Fruit fly (Drosophila melanogaster) whole organism, embryonic: ENCODE measurements around the gene CG31549.
A peak's percentile ranks its signal among the peaks of the same experiment; 100 is the strongest.

Source experiments
- Atf-2 ChIP-seq: fragments of 200-800 bp; sonication (Bioruptor generic); optimal IDR thresholded peaks from 2 replicates; lab custom pipeline; 2016; ENCODE audit warnings: missing biosample characterization, missing genetic modification characterization
- Blimp-1 ChIP-seq: fragments of 200-800 bp; sonication (Bioruptor generic); optimal IDR thresholded peaks from 3 replicates; lab custom pipeline; 2018; ENCODE audit warnings: missing biosample characterization, missing genetic modification characterization, mild to moderate bottlenecking, moderate library complexity, missing genetic modification reagents
- CG10209 ChIP-seq: fragments of 200-800 bp; sonication (Bioruptor generic); optimal IDR thresholded peaks from 3 replicates; lab custom pipeline; 2017; ENCODE audit warnings: missing biosample characterization, mild to moderate bottlenecking, missing genetic modification characterization, missing genetic modification reagents
- CG10462 ChIP-seq: fragments of 200-800 bp; sonication (Bioruptor generic); optimal IDR thresholded peaks from 2 replicates; lab custom pipeline; 2016; ENCODE audit warnings: missing biosample characterization, missing genetic modification characterization
- CG11723 ChIP-seq: fragments of 200-800 bp; sonication (Bioruptor generic); optimal IDR thresholded peaks from 2 replicates; lab custom pipeline; 2017; ENCODE audit warnings: missing biosample characterization, mild to moderate bottlenecking, missing genetic modification characterization
- CG12219 ChIP-seq: fragments of 200-800 bp; sonication (Bioruptor generic); optimal IDR thresholded peaks from 3 replicates; lab custom pipeline; 2018; ENCODE audit warnings: missing biosample characterization, mild to moderate bottlenecking, missing genetic modification characterization
- CG12236 ChIP-seq: fragments of 200-800 bp; sonication (Bioruptor generic); optimal IDR thresholded peaks from 2 replicates; lab custom pipeline; 2016; ENCODE audit warnings: missing biosample characterization, missing genetic modification characterization
- CG12659 ChIP-seq: fragments of 200-800 bp; sonication (Bioruptor generic); optimal IDR thresholded peaks from 3 replicates; lab custom pipeline; 2017; ENCODE audit warnings: mild to moderate bottlenecking, missing biosample characterization, missing genetic modification reagents, missing genetic modification characterization
- CG14710 ChIP-seq: fragments of 200-800 bp; sonication (Bioruptor generic); optimal IDR thresholded peaks from 3 replicates; lab custom pipeline; 2019; ENCODE audit warnings: missing biosample characterization, mild to moderate bottlenecking, missing genetic modification characterization, moderate library complexity
- CG1529 ChIP-seq: fragments of 200-800 bp; sonication (Bioruptor generic); optimal IDR thresholded peaks from 3 replicates; lab custom pipeline; 2018; ENCODE audit warnings: missing biosample characterization, missing genetic modification characterization
- CG16815 ChIP-seq: fragments of 200-800 bp; sonication (Bioruptor generic); optimal IDR thresholded peaks from 3 replicates; lab custom pipeline; 2017; ENCODE audit warnings: missing biosample characterization, mild to moderate bottlenecking, missing genetic modification characterization
- CG18262 ChIP-seq: fragments of 200-800 bp; optimal IDR thresholded peaks from 3 replicates; lab custom pipeline; 2019; ENCODE audit warnings: missing biosample characterization, mild to moderate bottlenecking, missing genetic modification characterization, moderate library complexity
- CG2199 ChIP-seq: fragments of 200-800 bp; sonication (Bioruptor generic); IDR thresholded peaks from 3 replicates; pipeline ENCODE4 v1.3.6; 2022; ENCODE audit warnings: missing biosample characterization, missing genetic modification characterization
- CG2678 ChIP-seq: fragments of 200-800 bp; sonication (Bioruptor generic); optimal IDR thresholded peaks from 3 replicates; lab custom pipeline; 2019; ENCODE audit warnings: missing biosample characterization, mild to moderate bottlenecking, missing genetic modification characterization, moderate library complexity
- CG2712 ChIP-seq: fragments of 200-800 bp; optimal IDR thresholded peaks from 3 replicates; lab custom pipeline; 2019; ENCODE audit warnings: missing biosample characterization, mild to moderate bottlenecking, missing genetic modification characterization, moderate library complexity
- CG2889 ChIP-seq: fragments of 200-800 bp; sonication (Bioruptor generic); IDR thresholded peaks from 3 replicates; pipeline ENCODE4 v1.3.6; 2022; ENCODE audit warnings: missing biosample characterization, missing genetic modification characterization
- CG30431 ChIP-seq: fragments of 200-800 bp; sonication (Bioruptor generic); optimal IDR thresholded peaks from 2 replicates; lab custom pipeline; 2017; ENCODE audit warnings: missing biosample characterization, missing genetic modification characterization
- CG32532 ChIP-seq: fragments of 200-800 bp; sonication (Bioruptor generic); IDR thresholded peaks from 2 replicates; pipeline ENCODE4 v1.3.6; 2022; ENCODE audit warnings: missing biosample characterization, missing genetic modification characterization
- CG32767 ChIP-seq: fragments of 200-800 bp; sonication (Bioruptor generic); IDR thresholded peaks from 2 replicates; pipeline ENCODE4 v1.3.6; 2022; ENCODE audit warnings: missing biosample characterization, missing genetic modification characterization
- CG33557 ChIP-seq: fragments of 200-800 bp; sonication (Bioruptor generic); optimal IDR thresholded peaks from 2 replicates; lab custom pipeline; 2019; ENCODE audit warnings: missing biosample characterization, mild to moderate bottlenecking, missing genetic modification characterization, moderate library complexity
- CG4707 ChIP-seq: fragments of 200-800 bp; sonication (Bioruptor generic); optimal IDR thresholded peaks from 2 replicates; lab custom pipeline; 2018; ENCODE audit warnings: missing biosample characterization, mild to moderate bottlenecking, missing genetic modification characterization, moderate library complexity
- CG6813 ChIP-seq: fragments of 200-800 bp; sonication (Bioruptor generic); optimal IDR thresholded peaks from 2 replicates; lab custom pipeline; 2017; ENCODE audit warnings: missing biosample characterization, missing genetic modification characterization, mild to moderate bottlenecking, moderate library complexity, missing genetic modification reagents
- CG7372 ChIP-seq: fragments of 200-800 bp; sonication (Bioruptor generic); IDR thresholded peaks from 2 replicates; pipeline ENCODE4 v1.3.6; 2022; ENCODE audit warnings: missing biosample characterization, missing genetic modification characterization
- CTCF ChIP-seq: fragments of 200-800 bp; sonication (Bioruptor generic); optimal IDR thresholded peaks from 2 replicates; lab custom pipeline; 2017; ENCODE audit warnings: missing biosample characterization, mild to moderate bottlenecking, missing genetic modification characterization, moderate library complexity
- CrebB ChIP-seq: fragments of 200-800 bp; sonication (Bioruptor generic); optimal IDR thresholded peaks from 3 replicates; lab custom pipeline; 2018; ENCODE audit warnings: missing biosample characterization, mild to moderate bottlenecking, missing genetic modification characterization
- Dip2 ChIP-seq: fragments of 200-800 bp; sonication (Bioruptor generic); IDR thresholded peaks from 2 replicates; pipeline ENCODE4 v1.3.6; 2022; ENCODE audit warnings: missing biosample characterization, missing genetic modification characterization
- E2f2 ChIP-seq: fragments of 200-800 bp; sonication (Bioruptor generic); IDR thresholded peaks from 2 replicates; pipeline ENCODE4 v1.3.6; 2022; ENCODE audit warnings: missing biosample characterization, missing genetic modification characterization
- Elba2 ChIP-seq: fragments of 200-800 bp; sonication (Bioruptor generic); optimal IDR thresholded peaks from 3 replicates; lab custom pipeline; 2016; ENCODE audit warnings: missing biosample characterization, missing genetic modification characterization
- GATAe ChIP-seq: fragments of 200-800 bp; sonication (Bioruptor generic); conservative IDR thresholded peaks from 2 replicates; pipeline ENCODE4 v1.3.6; 2022; ENCODE audit warnings: missing biosample characterization, missing genetic modification characterization
- Hey ChIP-seq: fragments of 200-800 bp; sonication (Bioruptor generic); optimal IDR thresholded peaks from 3 replicates; lab custom pipeline; 2018; ENCODE audit warnings: missing biosample characterization, mild to moderate bottlenecking, missing genetic modification characterization
- Hr39 ChIP-seq: fragments of >200 bp; optimal IDR thresholded peaks from 2 replicates; lab custom pipeline; 2017
- Hr78 ChIP-seq, 2 experiments: fragments of 200-800 bp in 1 of 2; fragments of >200 bp in 1 of 2; sonication (Bioruptor generic) in 1 of 2; optimal IDR thresholded peaks; 2 replicates each; lab custom pipeline; 2017 to 2019; ENCODE audit warnings: missing biosample characterization in 2 of 2, missing genetic modification characterization in 2 of 2, mild to moderate bottlenecking in 1 of 2, moderate library complexity in 1 of 2
- Max ChIP-seq: fragments of 200-800 bp; sonication (Bioruptor generic); optimal IDR thresholded peaks from 2 replicates; lab custom pipeline; 2016; ENCODE audit warnings: missing biosample characterization, mild to moderate bottlenecking, missing genetic modification characterization
- Nf-YA ChIP-seq: fragments of 200-800 bp; sonication (Bioruptor generic); IDR thresholded peaks from 2 replicates; pipeline ENCODE4 v1.3.6; 2022; ENCODE audit warnings: missing biosample characterization, missing genetic modification characterization
- Ssrp ChIP-seq: fragments of 200-800 bp; sonication (Bioruptor generic); optimal IDR thresholded peaks from 2 replicates; lab custom pipeline; 2018; ENCODE audit warnings: missing biosample characterization, mild to moderate bottlenecking, missing genetic modification characterization, moderate library complexity
- Tbp ChIP-seq: fragments of >200 bp; optimal IDR thresholded peaks from 2 replicates; lab custom pipeline; 2018; ENCODE audit warnings: missing biosample characterization, missing genetic modification characterization
- Usf ChIP-seq: fragments of 200-800 bp; sonication (Bioruptor generic); optimal IDR thresholded peaks from 2 replicates; lab custom pipeline; 2017; ENCODE audit warnings: missing genotype, missing biosample characterization, missing genetic modification characterization
- ara ChIP-seq: fragments of 200-800 bp; sonication (Bioruptor generic); IDR thresholded peaks from 2 replicates; pipeline ENCODE4 v1.3.6; 2022; ENCODE audit warnings: missing biosample characterization, missing genetic modification characterization
- cato ChIP-seq: fragments of 200-800 bp; sonication (Bioruptor generic); optimal IDR thresholded peaks from 2 replicates; lab custom pipeline; 2016; ENCODE audit warnings: missing biosample characterization, missing genetic modification characterization, borderline replicate concordance
- chif ChIP-seq, 2 experiments: fragments of 200-800 bp; sonication (Bioruptor generic); optimal IDR thresholded peaks; 3 replicates each; lab custom pipeline; 2016; ENCODE audit warnings: missing biosample characterization in 2 of 2, missing genetic modification characterization in 2 of 2
- chn ChIP-seq: fragments of 200-800 bp; sonication (Bioruptor generic); optimal IDR thresholded peaks from 2 replicates; lab custom pipeline; 2016; ENCODE audit warnings: missing biosample characterization, missing genetic modification characterization
- danr ChIP-seq: fragments of 200-800 bp; sonication (Bioruptor generic); IDR thresholded peaks from 2 replicates; pipeline ENCODE4 v1.3.6; 2022; ENCODE audit warnings: missing biosample characterization, missing genetic modification characterization
- eve ChIP-seq, 2 experiments: fragments of >200 bp; optimal IDR thresholded peaks; 2 replicates each; lab custom pipeline; 2017; ENCODE audit warnings: missing biosample characterization in 2 of 2, missing genetic modification characterization in 2 of 2
- gfzf ChIP-seq: fragments of 200-800 bp; sonication (Bioruptor generic); optimal IDR thresholded peaks from 2 replicates; lab custom pipeline; 2016; ENCODE audit warnings: missing biosample characterization, mild to moderate bottlenecking, missing genetic modification characterization, moderate library complexity
- luna ChIP-seq: fragments of 200-800 bp; sonication (Bioruptor generic); optimal IDR thresholded peaks from 2 replicates; lab custom pipeline; 2016; ENCODE audit warnings: missing biosample characterization, missing genetic modification characterization
- maf-S ChIP-seq: fragments of 200-800 bp; sonication (Bioruptor generic); optimal IDR thresholded peaks from 2 replicates; lab custom pipeline; 2016; ENCODE audit warnings: missing biosample characterization, missing genetic modification characterization
- pb ChIP-seq: fragments of 200-800 bp; sonication (Bioruptor generic); optimal IDR thresholded peaks from 3 replicates; lab custom pipeline; 2016; ENCODE audit warnings: missing biosample characterization, missing genetic modification characterization
- pzg ChIP-seq: fragments of 200-800 bp; sonication (Bioruptor generic); optimal IDR thresholded peaks from 3 replicates; lab custom pipeline; 2018; ENCODE audit warnings: missing biosample characterization, mild to moderate bottlenecking, missing genetic modification characterization, moderate library complexity
- run ChIP-seq: fragments of 200-800 bp; sonication (Bioruptor generic); optimal IDR thresholded peaks from 3 replicates; lab custom pipeline; 2018; ENCODE audit warnings: missing biosample characterization, mild to moderate bottlenecking, missing genetic modification characterization
- so ChIP-seq: fragments of 200-800 bp; sonication (Bioruptor generic); IDR thresholded peaks from 3 replicates; pipeline ENCODE4 v1.3.6; 2022; ENCODE audit warnings: missing biosample characterization, missing genetic modification characterization
- sqz ChIP-seq: fragments of 200-800 bp; sonication (Bioruptor generic); optimal IDR thresholded peaks from 3 replicates; lab custom pipeline; 2018; ENCODE audit warnings: missing biosample characterization, mild to moderate bottlenecking, missing genetic modification characterization
- tx ChIP-seq: fragments of 200-800 bp; sonication (Bioruptor generic); optimal IDR thresholded peaks from 2 replicates; lab custom pipeline; 2016; ENCODE audit warnings: missing biosample characterization, missing genetic modification characterization
- vfl ChIP-seq: fragments of 200-800 bp; sonication (Bioruptor generic); optimal IDR thresholded peaks from 2 replicates; lab custom pipeline; 2016; ENCODE audit warnings: missing biosample characterization, missing genetic modification characterization

The CG31549 gene

DNA sequence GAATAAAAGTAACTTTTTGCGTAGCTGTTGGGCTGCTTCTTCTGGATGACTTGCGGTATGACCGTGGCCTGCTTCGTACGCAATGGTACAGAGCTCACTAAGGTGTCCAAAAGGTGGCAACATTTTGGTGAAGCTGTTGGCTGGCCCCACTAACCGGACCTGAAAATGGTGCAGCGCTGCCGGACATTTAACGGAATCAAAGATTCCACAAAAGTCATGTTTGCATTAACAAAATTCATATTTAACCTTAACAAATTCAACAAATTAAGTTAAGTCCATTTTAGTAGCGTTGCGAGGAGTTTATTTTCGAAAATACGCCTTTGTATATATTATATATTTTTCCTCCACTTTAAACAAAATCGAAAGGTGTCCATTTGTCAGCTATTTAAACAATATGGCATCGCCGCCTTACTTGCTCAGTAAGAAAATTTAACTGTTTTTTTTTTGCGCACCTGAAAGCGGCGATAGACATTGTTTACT is 30.9 kb upstream of the CG31549 start, which contains the start of the genes kra and SecS (continued):
- no peak for TF ChIP-seq eve (GFP tag; optimal IDR thresholded peaks at IDR 0.05; lab: Kevin White, UChicago)
- TF ChIP-seq CG6813: no peak
- peak; percentile 93 for TF ChIP-seq pzg
- no peak for TF ChIP-seq CG2199
- no peak for TF ChIP-seq Tbp (GFP tag; lab: Kevin White, UChicago)
- peak; percentile 26 for TF ChIP-seq CG10462
- peak; percentile 56 for TF ChIP-seq CrebB (tag; lab: Kevin White, UChicago)
- TF ChIP-seq ara: no peak
- peak; percentile 57 for TF ChIP-seq CG11723 (GFP tag; lab: Kevin White, UChicago)
- no peak for TF ChIP-seq CG12236 (GFP tag; lab: Kevin White, UChicago)
- TF ChIP-seq Hr78 (GFP tag; optimal IDR thresholded peaks at IDR 0.05; lab: Kevin White, UChicago): no peak
- no peak for TF ChIP-seq CG32767 (GFP tag; lab: Robert Waterston, UW)
- peak; percentile 54 for TF ChIP-seq CG10209 (GFP tag; lab: Kevin White, UChicago)
- TF ChIP-seq Ssrp (tag; lab: Kevin White, UChicago): peak; percentile 22
- TF ChIP-seq gfzf (GFP tag; lab: Kevin White, UChicago): peak; percentile 95
- TF ChIP-seq CG33557: peak; percentile 42
- peak; percentile 41 to 53 for TF ChIP-seq chif (GFP tag; optimal IDR thresholded peaks at IDR 0.05; lab: Kevin White, UChicago)
- peak; percentile 23 for TF ChIP-seq CG16815
- TF ChIP-seq sqz (GFP tag; lab: Kevin White, UChicago): no peak
- no peak for TF ChIP-seq CG30431 (GFP tag; lab: Kevin White, UChicago)

DNA sequence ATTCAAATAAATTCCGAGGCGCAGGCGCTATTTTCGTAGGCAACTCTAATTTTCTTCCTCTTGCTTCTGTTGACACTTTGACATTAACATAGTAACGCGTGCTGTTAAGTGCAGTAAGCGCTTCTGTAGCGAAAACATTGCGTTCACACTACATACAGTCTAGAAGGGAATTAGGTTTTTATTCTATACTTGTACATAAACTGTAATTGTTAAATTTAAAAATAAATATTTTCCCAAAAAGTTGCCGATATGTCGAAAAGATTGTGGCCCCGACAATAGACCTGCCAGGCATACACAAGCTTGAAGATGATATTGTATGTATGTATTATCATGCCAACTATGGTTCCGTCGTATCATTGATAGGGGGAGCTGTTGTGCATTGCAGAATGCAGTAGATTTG is 25.5 kb upstream of the CG31549 start, which contains the start of gene asl:
Gene asl, minus strand, starts transcription at position 67 of the 400 bp plus-strand sequence.
- TF ChIP-seq danr: no peak
- no peak for TF ChIP-seq maf-S (GFP tag; lab: Kevin White, UChicago)
- TF ChIP-seq CG7372 (GFP tag; lab: Robert Waterston, UW): peak; percentile 49; the same call in 1 of the 2 replicates
- peak; percentile 84 for TF ChIP-seq E2f2 (GFP tag; lab: Robert Waterston, UW)
- no peak for TF ChIP-seq CG2678 (tag; lab: Kevin White, UChicago)
- TF ChIP-seq chn: peak; percentile 76
- peak; percentile 76 for TF ChIP-seq CG32532
- TF ChIP-seq Usf (GFP tag; lab: Kevin White, UChicago): no peak
- TF ChIP-seq run: no peak
- TF ChIP-seq luna (GFP tag; lab: Kevin White, UChicago): no peak
- TF ChIP-seq Atf-2 (GFP tag; lab: Kevin White, UChicago): peak; percentile 32
- peak; percentile 35 for TF ChIP-seq tx
- TF ChIP-seq Hey (tag; lab: Kevin White, UChicago): no peak
- TF ChIP-seq CG2889: no peak
- TF ChIP-seq vfl (GFP tag; lab: Kevin White, UChicago): peak; percentile 16
- peak; percentile 61 for TF ChIP-seq CG18262 (tag; lab: Kevin White, UChicago)
- no peak for TF ChIP-seq so (GFP tag; lab: Robert Waterston, UW)
- no peak for TF ChIP-seq GATAe (GFP tag; lab: Robert Waterston, UW)
- no peak for TF ChIP-seq Dip2
- TF ChIP-seq Hr39: no peak
- TF ChIP-seq Nf-YA (GFP tag; lab: Robert Waterston, UW): no peak
- peak; percentile 57 for TF ChIP-seq Max (GFP tag; lab: Kevin White, UChicago)
- no peak for TF ChIP-seq cato
- peak; percentile 88 for TF ChIP-seq CG12659 (GFP tag; lab: Kevin White, UChicago)
- peak; percentile 19 for TF ChIP-seq CG12219 (GFP tag; lab: Kevin White, UChicago)
- peak; percentile 94 for TF ChIP-seq CTCF (GFP tag; lab: Kevin White, UChicago)
- TF ChIP-seq Elba2 (GFP tag; lab: Kevin White, UChicago): peak; percentile 96
- peak; percentile 37 for TF ChIP-seq CG4707 (GFP tag; lab: Kevin White, UChicago)
- no peak for TF ChIP-seq CG1529
- peak; percentile 14 for TF ChIP-seq pb (GFP tag; lab: Kevin White, UChicago)
- TF ChIP-seq CG14710 (tag; lab: Kevin White, UChicago): peak; percentile 88
- TF ChIP-seq CG2712 (tag; lab: Kevin White, UChicago): peak; percentile 82
- no peak for TF ChIP-seq Blimp-1 (GFP tag; lab: Kevin White, UChicago)
